Worm (Caenorhabditis elegans) whole organism, L4/young adult: ENCODE results near the gene R10H1.1.

ENCODE experiments used
- W03F9.2 ChIP-seq: fragments of 150-350 bp; optimal IDR thresholded peaks from 2 replicates; lab custom pipeline; 2014; ENCODE audit warnings: missing biosample characterization, missing genetic modification characterization
- dao-5 ChIP-seq: sonication (generic microtip); optimal IDR thresholded peaks from 2 replicates; lab custom pipeline; 2016; ENCODE audit warnings: missing genotype, missing genetic modification characterization, moderate library complexity, missing compliant biosample characterization
- him-1 ChIP-seq: sonication (generic microtip); optimal IDR thresholded peaks from 2 replicates; lab custom pipeline; 2016; ENCODE audit warnings: missing genotype, missing genetic modification reagents, missing genetic modification characterization, missing compliant biosample characterization

ce11 chrII:7494155-7494554, at the start of gene R10H1.1:
- TF ChIP-seq him-1 (tag; lab: Kevin White, UChicago) (no peak), dao-5 (tag; lab: Kevin White, UChicago) (no peak), W03F9.2 (no peak)
